Worm (Caenorhabditis elegans): ENCODE results near the gene R11D1.10.

Gene R11D1.10

ce11 chrV:12760913-12761312 lies 31.6 kb downstream of the R11D1.10 start, which contains the start of gene F18E2.15:
Gene F18E2.15, minus strand, starts transcription at chrV:12761013.
- TF ChIP-seq nhr-237 (tag; optimal IDR thresholded peaks at IDR 0.05) (no peak), R02D3.7 (tag; optimal IDR thresholded peaks at IDR 0.05) (no peak), lsy-12 (tag; optimal IDR thresholded peaks at IDR 0.05) (no peak), ceh-16 (tag; optimal IDR thresholded peaks at IDR 0.05) (no peak), mml-1 (tag; optimal IDR thresholded peaks at IDR 0.05) (no peak), unc-39 (tag; optimal IDR thresholded peaks at IDR 0.05) (no peak), ztf-4 (tag; optimal IDR thresholded peaks at IDR 0.05) (no peak)

ce11 chrV:12763291-12763995 lies 34.1 kb downstream of the R11D1.10 start, which contains the start of the genes abcf-1 and scc-3:
Gene abcf-1, minus strand, starts transcription at chrV:12763375.
Gene scc-3, plus strand, starts transcription at chrV:12763945.
- TF ChIP-seq egl-27 (tag; optimal IDR thresholded peaks at IDR 0.05) (no peak), nhr-237 (tag; optimal IDR thresholded peaks at IDR 0.05) (no peak), tbx-2 (tag; optimal IDR thresholded peaks at IDR 0.05) (no peak), nhr-67 (tag; optimal IDR thresholded peaks at IDR 0.05) (no peak), snpc-4 (tag; optimal IDR thresholded peaks at IDR 0.05) (no peak), ztf-4 (tag; optimal IDR thresholded peaks at IDR 0.05) (no peak), lin-15B (tag; optimal IDR thresholded peaks at IDR 0.05) (peak; percentile 22), sea-2 (GFP tag; optimal IDR thresholded peaks at IDR 0.05) (no peak), ceh-28 (tag; optimal IDR thresholded peaks at IDR 0.05) (no peak), nhr-76 (tag; optimal IDR thresholded peaks at IDR 0.05) (no peak), nhr-43 (tag; optimal IDR thresholded peaks at IDR 0.05; ENCODE audit: poor library complexity, severe bottlenecking) (no peak), lin-39 (tag; optimal IDR thresholded peaks at IDR 0.05) (no peak), nhr-77 (tag; optimal IDR thresholded peaks at IDR 0.05) (no peak), nfya-1 (tag; optimal IDR thresholded peaks at IDR 0.05; ENCODE audit: insufficient read depth) (peak; percentile 78), elt-2 (tag; optimal IDR thresholded peaks at IDR 0.05) (no peak), daf-12 (tag; optimal IDR thresholded peaks at IDR 0.05) (no peak), jun-1 (tag; optimal IDR thresholded peaks at IDR 0.05) (no peak), nhr-28 (tag; optimal IDR thresholded peaks at IDR 0.05) (no peak), nhr-23 (tag; optimal IDR thresholded peaks at IDR 0.05) (no peak), lsy-12 (tag; optimal IDR thresholded peaks at IDR 0.05) (no peak), pha-4 (tag; optimal IDR thresholded peaks at IDR 0.05) (peak; percentile 80), pqm-1 (tag; optimal IDR thresholded peaks at IDR 0.05) (peak; percentile 2), ceh-16 (tag; optimal IDR thresholded peaks at IDR 0.05) (no peak), unc-62 (GFP tag; optimal IDR thresholded peaks at IDR 0.05) (no peak), ceh-9 (tag; optimal IDR thresholded peaks at IDR 0.05) (no peak)

- TF ChIP-seq snpc-4 (tag; optimal IDR thresholded peaks at IDR 0.05) = no peak
- TF ChIP-seq nhr-25 (tag; optimal IDR thresholded peaks at IDR 0.05) = no peak
Measured at ce11 chrV:12768946-12769345, 39.6 kb downstream of the R11D1.10 start, which contains the start of gene srt-43. Gene srt-43, plus strand, starts transcription at chrV:12769246.

ce11 chrV:12773222-12773621 lies 43.9 kb downstream of the R11D1.10 start, which contains the start of gene ZC455.1:
Gene ZC455.1, plus strand, starts transcription at chrV:12773522.
- no peak for TF ChIP-seq lin-39 (tag; optimal IDR thresholded peaks at IDR 0.05)
- TF ChIP-seq sea-2 (GFP tag; optimal IDR thresholded peaks at IDR 0.05) = no peak
- no peak for TF ChIP-seq mml-1 (tag; optimal IDR thresholded peaks at IDR 0.05)
- no peak for TF ChIP-seq nhr-28 (tag; optimal IDR thresholded peaks at IDR 0.05)
- no peak for TF ChIP-seq elt-2 (tag; optimal IDR thresholded peaks at IDR 0.05)
- TF ChIP-seq eor-1 (tag; optimal IDR thresholded peaks at IDR 0.05) = no peak
- no peak for TF ChIP-seq ztf-11 (tag; optimal IDR thresholded peaks at IDR 0.05)
- TF ChIP-seq aly-2 (tag; optimal IDR thresholded peaks at IDR 0.05) = no peak

ce11 chrV:12773852-12774251 lies 44.5 kb downstream of the R11D1.10 start:
- no peak for TF ChIP-seq ztf-4 (tag; optimal IDR thresholded peaks at IDR 0.05)
- TF ChIP-seq ceh-9 (tag; optimal IDR thresholded peaks at IDR 0.05) = no peak
- TF ChIP-seq pqm-1 (tag; optimal IDR thresholded peaks at IDR 0.05) = no peak
- TF ChIP-seq mml-1 (tag; optimal IDR thresholded peaks at IDR 0.05) = no peak
- no peak for TF ChIP-seq nhr-25 (tag; optimal IDR thresholded peaks at IDR 0.05)
- TF ChIP-seq snpc-4 (tag; optimal IDR thresholded peaks at IDR 0.05) = no peak
- TF ChIP-seq egl-27 (tag; optimal IDR thresholded peaks at IDR 0.05) = no peak
- TF ChIP-seq R02D3.7 (tag; optimal IDR thresholded peaks at IDR 0.05) = no peak
- TF ChIP-seq ama-1 (optimal IDR thresholded peaks at IDR 0.05) = no peak
- no peak for TF ChIP-seq sea-2 (GFP tag; optimal IDR thresholded peaks at IDR 0.05)
- no peak for TF ChIP-seq fkh-10 (GFP tag; optimal IDR thresholded peaks at IDR 0.05)
- no peak for TF ChIP-seq egl-5 (tag; optimal IDR thresholded peaks at IDR 0.05)
